Fruit fly (Drosophila melanogaster): ENCODE data around the gene CG32263.
A peak's percentile ranks its signal among the peaks of the same experiment; 100 is the strongest.

CG32263 gene

DNA sequence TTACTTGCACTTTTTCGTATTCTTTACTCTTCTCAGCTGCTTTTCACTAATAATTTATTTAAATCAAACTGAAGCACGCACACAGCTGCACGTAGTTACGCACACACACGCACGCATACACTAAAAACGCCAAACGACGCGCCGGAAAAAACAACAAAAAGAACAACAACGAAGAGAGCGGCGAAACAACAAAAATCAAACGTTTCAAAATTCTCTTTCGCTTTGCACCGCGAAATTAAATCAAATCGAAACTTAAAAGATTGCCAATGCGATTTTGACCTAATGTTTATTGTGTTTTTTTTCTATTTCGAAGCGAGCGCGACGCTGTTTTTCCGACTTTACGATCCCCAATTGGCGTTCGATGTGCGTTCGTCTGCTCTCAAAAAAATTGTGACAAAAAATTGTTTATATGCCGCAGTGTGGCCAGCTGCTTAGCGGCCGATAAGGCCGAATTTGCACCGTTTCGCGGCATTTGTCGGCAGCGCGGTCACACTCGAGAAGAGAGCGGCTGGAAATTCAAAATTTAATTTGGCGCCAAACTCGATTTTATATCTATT, 23.2 kb downstream of the CG32263 start (continued):
- TF ChIP-seq pho (GFP tag; optimal IDR thresholded peaks at IDR 0.05) = no peak
- no peak for TF ChIP-seq CG12104 (GFP tag; optimal IDR thresholded peaks at IDR 0.05)
- TF ChIP-seq CG4328 (GFP tag; optimal IDR thresholded peaks at IDR 0.05) = no peak
- TF ChIP-seq sr (GFP tag; IDR thresholded peaks at IDR 0.05) = no peak
- TF ChIP-seq CG4820 (GFP tag; optimal IDR thresholded peaks at IDR 0.05) = no peak
- no peak for TF ChIP-seq tio (GFP tag; optimal IDR thresholded peaks at IDR 0.05)
- no peak for TF ChIP-seq CG12071 (GFP tag; optimal IDR thresholded peaks at IDR 0.05)
- TF ChIP-seq Atf-2 (GFP tag; optimal IDR thresholded peaks at IDR 0.05) = no peak
- no peak for TF ChIP-seq CG33557 (GFP tag; optimal IDR thresholded peaks at IDR 0.05)
- no peak; the same call in 1 of the 2 replicates for TF ChIP-seq inv (GFP tag; IDR thresholded peaks at IDR 0.05; ENCODE audit: partially characterized antibody)
- no peak for TF ChIP-seq Ssrp (tag; optimal IDR thresholded peaks at IDR 0.05)
- TF ChIP-seq CG13287 (GFP tag; IDR thresholded peaks at IDR 0.05; ENCODE audit: partially characterized antibody) = peak; percentile 48
- TF ChIP-seq grn (GFP tag; optimal IDR thresholded peaks at IDR 0.05) = peak; percentile 27
- TF ChIP-seq CG32767 (GFP tag; IDR thresholded peaks at IDR 0.05) = no peak
- TF ChIP-seq Dp (GFP tag; optimal IDR thresholded peaks at IDR 0.05) = peak; percentile 89

DNA sequence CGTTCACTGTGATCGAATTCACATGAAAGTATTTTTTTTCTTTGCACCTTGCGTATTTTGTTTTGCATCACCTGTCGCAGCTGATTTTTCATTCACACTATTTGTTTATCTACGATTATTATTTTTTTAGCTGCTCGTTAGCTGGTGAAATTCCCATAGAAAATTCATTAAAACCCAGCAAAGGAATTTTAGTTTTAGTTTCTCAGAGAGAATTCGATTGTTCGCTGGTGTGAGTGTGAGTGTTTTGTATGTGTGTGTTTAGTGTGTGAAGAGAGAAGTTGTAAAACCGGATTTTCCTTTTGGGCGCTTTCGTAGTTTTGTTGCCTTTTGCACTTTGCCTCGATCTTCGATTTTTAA, 23.9 kb downstream of the CG32263 start:
- TF ChIP-seq Atf-2 (GFP tag; optimal IDR thresholded peaks at IDR 0.05) (no peak), CG6175 (GFP tag; IDR thresholded peaks at IDR 0.05) (no peak), Awh (GFP tag; IDR thresholded peaks at IDR 0.05) (0 out of 2 replicates have a peak, but pooled peaks have one; percentile 5), CG7963 (GFP tag; IDR thresholded peaks at IDR 0.05; ENCODE audit: partially characterized antibody) (no peak), CG33213 (GFP tag; optimal IDR thresholded peaks at IDR 0.05) (no peak), CG17385 (GFP tag; optimal IDR thresholded peaks at IDR 0.05) (no peak), sd (tag; optimal IDR thresholded peaks at IDR 0.05) (peak; percentile 79), dimm (GFP tag; IDR thresholded peaks at IDR 0.05) (no peak), inv (GFP tag; IDR thresholded peaks at IDR 0.05; ENCODE audit: partially characterized antibody) (no peak), Vsx1 (GFP tag; optimal IDR thresholded peaks at IDR 0.05) (no peak), wor (GFP tag; IDR thresholded peaks at IDR 0.05) (0 out of 2 replicates have a peak, but pooled peaks have one; percentile 6), CG16813 (GFP tag; IDR thresholded peaks at IDR 0.05; ENCODE audit: partially characterized antibody) (no peak), nerfin-1 (tag; optimal IDR thresholded peaks at IDR 0.05) (peak; percentile 89), CG6689 (GFP tag; IDR thresholded peaks at IDR 0.05) (no peak), Nf-YB (GFP tag; optimal IDR thresholded peaks at IDR 0.05) (no peak), CG12659 (GFP tag; optimal IDR thresholded peaks at IDR 0.05) (no peak), sima (GFP tag; optimal IDR thresholded peaks at IDR 0.05) (no peak), CG15011 (GFP tag; optimal IDR thresholded peaks at IDR 0.05) (no peak), Trl (optimal IDR thresholded peaks at IDR 0.05) (peak; percentile 33 to 36), Trl (GFP tag; optimal IDR thresholded peaks at IDR 0.05) (no peak), Mrtf (GFP tag; IDR thresholded peaks at IDR 0.05) (0 out of 3 replicates have a peak, but pooled peaks have one; percentile 2), Ssrp (tag; optimal IDR thresholded peaks at IDR 0.05) (no peak), kni (GFP tag; optimal IDR thresholded peaks at IDR 0.05) (peak; percentile 45), CG12769 (tag; optimal IDR thresholded peaks at IDR 0.05) (no peak), Hr39 (optimal IDR thresholded peaks at IDR 0.05) (no peak), CG7786 (GFP tag; optimal IDR thresholded peaks at IDR 0.05) (no peak)

Measured in whole organism, embryonic.